Worm (Caenorhabditis elegans): ENCODE data around the gene mec-12.

The mec-12 gene

ce11 chrIII:3119972-3120371, 19.1 kb downstream of the mec-12 start:
- TF ChIP-seq pha-4 (tag; optimal IDR thresholded peaks at IDR 0.05) (peak; percentile 23), elt-2 (tag; optimal IDR thresholded peaks at IDR 0.05) (peak; percentile 76), ztf-11 (tag; optimal IDR thresholded peaks at IDR 0.05) (no peak), nhr-11 (tag; optimal IDR thresholded peaks at IDR 0.05) (no peak), pqm-1 (tag; optimal IDR thresholded peaks at IDR 0.05) (peak; percentile 71), jun-1 (tag; optimal IDR thresholded peaks at IDR 0.05) (peak; percentile 50), nhr-67 (tag; optimal IDR thresholded peaks at IDR 0.05) (no peak)

- TF ChIP-seq mdl-1 (tag; optimal IDR thresholded peaks at IDR 0.05) (peak; percentile 23), skn-1 (tag; optimal IDR thresholded peaks at IDR 0.05) (no peak), pqm-1 (tag; optimal IDR thresholded peaks at IDR 0.05) (peak; percentile 97), ceh-16 (tag; optimal IDR thresholded peaks at IDR 0.05) (no peak), nhr-43 (tag; optimal IDR thresholded peaks at IDR 0.05; ENCODE audit: poor library complexity, severe bottlenecking) (no peak), elt-2 (tag; optimal IDR thresholded peaks at IDR 0.05) (peak; percentile 93), snpc-4 (tag; optimal IDR thresholded peaks at IDR 0.05) (no peak)
Measured at ce11 chrIII:3116969-3117368, 22.1 kb downstream of the mec-12 start.

- TF ChIP-seq ceh-28 (tag; optimal IDR thresholded peaks at IDR 0.05) (peak; percentile 58), nhr-25 (tag; optimal IDR thresholded peaks at IDR 0.05) (no peak), ZK546.5 (tag; optimal IDR thresholded peaks at IDR 0.05) (no peak)
Measured at ce11 chrIII:3112616-3113015, 26.4 kb downstream of the mec-12 start.

ce11 chrIII:3112001-3112400, 27.0 kb downstream of the mec-12 start:
- no peak for TF ChIP-seq ZK546.5 (tag; optimal IDR thresholded peaks at IDR 0.05)
- peak; percentile 23 for TF ChIP-seq elt-2 (tag; optimal IDR thresholded peaks at IDR 0.05)

ce11 chrIII:3111534-3111933, 27.5 kb downstream of the mec-12 start:
- TF ChIP-seq ceh-9 (tag; optimal IDR thresholded peaks at IDR 0.05) (no peak), ceh-28 (tag; optimal IDR thresholded peaks at IDR 0.05) (peak; percentile 86)

- TF ChIP-seq nhr-43 (tag; optimal IDR thresholded peaks at IDR 0.05; ENCODE audit: poor library complexity, severe bottlenecking) (no peak), elt-1 (tag; optimal IDR thresholded peaks at IDR 0.05) (no peak), ceh-9 (tag; optimal IDR thresholded peaks at IDR 0.05) (no peak), ztf-4 (tag; optimal IDR thresholded peaks at IDR 0.05) (no peak), pqm-1 (tag; optimal IDR thresholded peaks at IDR 0.05) (no peak), nhr-67 (tag; optimal IDR thresholded peaks at IDR 0.05) (no peak), jun-1 (tag; optimal IDR thresholded peaks at IDR 0.05) (no peak), nhr-23 (tag; optimal IDR thresholded peaks at IDR 0.05) (no peak), fos-1 (tag; optimal IDR thresholded peaks at IDR 0.05) (no peak)
Measured at ce11 chrIII:3110614-3111013, 28.4 kb downstream of the mec-12 start.

ce11 chrIII:3109564-3109963, 29.5 kb downstream of the mec-12 start:
- TF ChIP-seq mdl-1 (tag; optimal IDR thresholded peaks at IDR 0.05) (no peak), aly-2 (tag; optimal IDR thresholded peaks at IDR 0.05) (no peak), lin-15B (tag; optimal IDR thresholded peaks at IDR 0.05) (no peak), elt-1 (tag; optimal IDR thresholded peaks at IDR 0.05) (no peak), egl-27 (tag; optimal IDR thresholded peaks at IDR 0.05) (no peak), hmg-11 (tag; optimal IDR thresholded peaks at IDR 0.05) (no peak), nhr-77 (tag; optimal IDR thresholded peaks at IDR 0.05) (no peak), elt-3 (tag; optimal IDR thresholded peaks at IDR 0.05) (no peak), ztf-4 (tag; optimal IDR thresholded peaks at IDR 0.05) (no peak), nhr-67 (tag; optimal IDR thresholded peaks at IDR 0.05) (no peak), ceh-9 (tag; optimal IDR thresholded peaks at IDR 0.05) (no peak), pha-4 (tag; optimal IDR thresholded peaks at IDR 0.05) (no peak), nfya-1 (tag; optimal IDR thresholded peaks at IDR 0.05; ENCODE audit: insufficient read depth) (no peak), nhr-76 (tag; optimal IDR thresholded peaks at IDR 0.05) (no peak), daf-12 (tag; optimal IDR thresholded peaks at IDR 0.05) (no peak), nhr-28 (tag; optimal IDR thresholded peaks at IDR 0.05) (no peak), jun-1 (tag; optimal IDR thresholded peaks at IDR 0.05) (no peak), nhr-12 (tag; optimal IDR thresholded peaks at IDR 0.05) (no peak)
